Fruit fly (Drosophila melanogaster) whole organism, embryonic: ENCODE measurements around the gene CG7742.
A peak's percentile ranks its signal among the peaks of the same experiment; 100 is the strongest.

ENCODE experiments used
- Atf6 ChIP-seq: fragments of 200-800 bp; sonication (Bioruptor generic); IDR thresholded peaks from 2 replicates; pipeline ENCODE4 v1.3.6; 2022; ENCODE audit warnings: missing biosample characterization, missing genetic modification characterization
- BEAF-32 ChIP-seq: fragments of 200-800 bp; sonication (Bioruptor generic); optimal IDR thresholded peaks from 3 replicates; lab custom pipeline; 2017; ENCODE audit warnings: missing biosample characterization, missing genetic modification characterization, mild to moderate bottlenecking, moderate library complexity, missing genetic modification reagents
- BtbVII ChIP-seq: fragments of 200-800 bp; sonication (Bioruptor generic); optimal IDR thresholded peaks from 3 replicates; lab custom pipeline; 2017; ENCODE audit warnings: missing biosample characterization, mild to moderate bottlenecking, missing genetic modification characterization
- CG10147 ChIP-seq: fragments of 200-800 bp; sonication (Bioruptor generic); optimal IDR thresholded peaks from 2 replicates; lab custom pipeline; 2019; ENCODE audit warnings: missing biosample characterization, mild to moderate bottlenecking, missing genetic modification characterization, moderate library complexity
- CG10321 ChIP-seq: fragments of 200-800 bp; sonication (Bioruptor generic); IDR thresholded peaks from 2 replicates; pipeline ENCODE4 v1.3.6; 2022; ENCODE audit warnings: missing biosample characterization, missing genetic modification characterization
- CG10366 ChIP-seq: fragments of 200-800 bp; sonication (Bioruptor generic); IDR thresholded peaks from 2 replicates; pipeline ENCODE4 v1.3.6; 2022; ENCODE audit warnings: missing biosample characterization, missing genetic modification characterization
- CG10979 ChIP-seq: fragments of 200-800 bp; sonication (Bioruptor generic); optimal IDR thresholded peaks from 2 replicates; lab custom pipeline; 2018; ENCODE audit warnings: missing biosample characterization, mild to moderate bottlenecking, missing genetic modification characterization, moderate library complexity
- CG11093 ChIP-seq: fragments of 200-800 bp; sonication (Bioruptor generic); IDR thresholded peaks from 3 replicates; pipeline ENCODE4 v1.3.6; 2022; ENCODE audit warnings: missing biosample characterization, missing genetic modification characterization
- CG12155 ChIP-seq: fragments of 200-800 bp; sonication (Bioruptor generic); optimal IDR thresholded peaks from 3 replicates; lab custom pipeline; 2016; ENCODE audit warnings: missing biosample characterization, missing genetic modification characterization
- CG12219 ChIP-seq: fragments of 200-800 bp; sonication (Bioruptor generic); optimal IDR thresholded peaks from 3 replicates; lab custom pipeline; 2018; ENCODE audit warnings: missing biosample characterization, mild to moderate bottlenecking, missing genetic modification characterization
- CG12236 ChIP-seq: fragments of 200-800 bp; sonication (Bioruptor generic); optimal IDR thresholded peaks from 2 replicates; lab custom pipeline; 2016; ENCODE audit warnings: missing biosample characterization, missing genetic modification characterization
- CG1529 ChIP-seq: fragments of 200-800 bp; sonication (Bioruptor generic); optimal IDR thresholded peaks from 3 replicates; lab custom pipeline; 2018; ENCODE audit warnings: missing biosample characterization, missing genetic modification characterization
- CG17612 ChIP-seq: fragments of 200-800 bp; sonication (Bioruptor generic); IDR thresholded peaks from 2 replicates; pipeline ENCODE4 v1.3.6; 2022; ENCODE audit warnings: missing biosample characterization, missing genetic modification characterization
- CG2120 ChIP-seq: fragments of 200-800 bp; sonication (Bioruptor generic); optimal IDR thresholded peaks from 3 replicates; lab custom pipeline; 2016; ENCODE audit warnings: missing biosample characterization, missing genetic modification characterization
- CG2889 ChIP-seq: fragments of 200-800 bp; sonication (Bioruptor generic); IDR thresholded peaks from 3 replicates; pipeline ENCODE4 v1.3.6; 2022; ENCODE audit warnings: missing biosample characterization, missing genetic modification characterization
- CG30431 ChIP-seq: fragments of 200-800 bp; sonication (Bioruptor generic); optimal IDR thresholded peaks from 2 replicates; lab custom pipeline; 2017; ENCODE audit warnings: missing biosample characterization, missing genetic modification characterization
- CG34376 ChIP-seq: fragments of 200-800 bp; sonication (Bioruptor generic); optimal IDR thresholded peaks from 2 replicates; lab custom pipeline; 2018; ENCODE audit warnings: missing biosample characterization, mild to moderate bottlenecking, missing genetic modification characterization
- CG4707 ChIP-seq: fragments of 200-800 bp; sonication (Bioruptor generic); optimal IDR thresholded peaks from 2 replicates; lab custom pipeline; 2018; ENCODE audit warnings: missing biosample characterization, mild to moderate bottlenecking, missing genetic modification characterization, moderate library complexity
- CG7963 ChIP-seq: fragments of 200-800 bp; sonication (Bioruptor generic); IDR thresholded peaks from 3 replicates; pipeline ENCODE4 v1.3.6; 2022; ENCODE audit warnings: missing biosample characterization, missing genetic modification characterization; ENCODE audit not compliant: partially characterized antibody
- CG8765 ChIP-seq: fragments of 200-800 bp; sonication (Bioruptor generic); IDR thresholded peaks from 2 replicates; pipeline ENCODE4 v1.3.6; 2022; ENCODE audit warnings: missing biosample characterization, missing genetic modification characterization
- CkIIα-i1 ChIP-seq: fragments of 200-800 bp; sonication (Bioruptor generic); IDR thresholded peaks from 2 replicates; pipeline ENCODE4 v1.3.6; 2022; ENCODE audit warnings: missing biosample characterization, missing genetic modification characterization
- Deaf1 ChIP-seq: fragments of 200-800 bp; optimal IDR thresholded peaks from 3 replicates; lab custom pipeline; 2019; ENCODE audit warnings: missing biosample characterization, mild to moderate bottlenecking, missing genetic modification characterization, moderate library complexity
- Dip3 ChIP-seq: fragments of 200-800 bp; sonication (Bioruptor generic); optimal IDR thresholded peaks from 3 replicates; lab custom pipeline; 2016; ENCODE audit warnings: missing biosample characterization, missing genetic modification characterization
- Dp ChIP-seq: fragments of 200-800 bp; sonication (Bioruptor generic); optimal IDR thresholded peaks from 2 replicates; lab custom pipeline; 2018; ENCODE audit warnings: missing biosample characterization, mild to moderate bottlenecking, missing genetic modification characterization, moderate library complexity
- Elba2 ChIP-seq: fragments of 200-800 bp; sonication (Bioruptor generic); optimal IDR thresholded peaks from 3 replicates; lab custom pipeline; 2016; ENCODE audit warnings: missing biosample characterization, missing genetic modification characterization
- Ets97D ChIP-seq: fragments of 200-800 bp; sonication (Bioruptor generic); optimal IDR thresholded peaks from 3 replicates; lab custom pipeline; 2016; ENCODE audit warnings: missing biosample characterization, missing genetic modification characterization
- Hey ChIP-seq: fragments of 200-800 bp; sonication (Bioruptor generic); optimal IDR thresholded peaks from 3 replicates; lab custom pipeline; 2018; ENCODE audit warnings: missing biosample characterization, mild to moderate bottlenecking, missing genetic modification characterization
- Hmx ChIP-seq: fragments of 200-800 bp; sonication (Bioruptor generic); optimal IDR thresholded peaks from 2 replicates; lab custom pipeline; 2016; ENCODE audit warnings: missing biosample characterization, missing genetic modification characterization
- Side ChIP-seq: fragments of 200-800 bp; sonication (Bioruptor generic); optimal IDR thresholded peaks from 2 replicates; lab custom pipeline; 2016; ENCODE audit warnings: missing biosample characterization, missing genetic modification characterization
- Trl ChIP-seq, 3 experiments: fragments of >200 bp in 2 of 3; fragments of 200-800 bp in 1 of 3; sonication (Bioruptor generic) in 1 of 3; optimal IDR thresholded peaks; 2 replicates in 1 of 3; 3 replicates in 2 of 3; lab custom pipeline; 2016 to 2017; ENCODE audit warnings: missing biosample characterization in 1 of 3, missing genetic modification characterization in 1 of 3
- ap ChIP-seq: fragments of 200-800 bp; sonication (Bioruptor generic); IDR thresholded peaks from 2 replicates; pipeline ENCODE4 v1.3.6; 2022; ENCODE audit warnings: missing biosample characterization, missing genetic modification characterization
- cato ChIP-seq: fragments of 200-800 bp; sonication (Bioruptor generic); optimal IDR thresholded peaks from 2 replicates; lab custom pipeline; 2016; ENCODE audit warnings: missing biosample characterization, missing genetic modification characterization, borderline replicate concordance
- croc ChIP-seq: fragments of 200-800 bp; sonication (Bioruptor generic); conservative IDR thresholded peaks from 3 replicates; pipeline ENCODE4 v1.3.6; 2022; ENCODE audit warnings: missing biosample characterization, missing genetic modification characterization
- da ChIP-seq: fragments of 200-800 bp; sonication (Bioruptor generic); optimal IDR thresholded peaks from 2 replicates; lab custom pipeline; 2016; ENCODE audit warnings: missing biosample characterization, missing genetic modification characterization
- dimm ChIP-seq: fragments of 200-800 bp; sonication (Bioruptor generic); IDR thresholded peaks from 2 replicates; pipeline ENCODE4 v1.3.6; 2022; ENCODE audit warnings: missing biosample characterization, missing genetic modification characterization
- dm ChIP-seq: fragments of 200-800 bp; sonication (Bioruptor generic); optimal IDR thresholded peaks from 3 replicates; lab custom pipeline; 2016; ENCODE audit warnings: missing biosample characterization, missing genetic modification characterization
- fru ChIP-seq: fragments of >200 bp; optimal IDR thresholded peaks from 2 replicates; lab custom pipeline; 2017
- gcm ChIP-seq: fragments of 200-800 bp; sonication (Bioruptor generic); optimal IDR thresholded peaks from 2 replicates; lab custom pipeline; 2019; ENCODE audit warnings: missing biosample characterization, mild to moderate bottlenecking, missing genetic modification characterization, moderate library complexity
- h ChIP-seq: fragments of >200 bp; optimal IDR thresholded peaks from 2 replicates; lab custom pipeline; 2017
- hb ChIP-seq: fragments of 200-800 bp; sonication (Bioruptor generic); IDR thresholded peaks from 3 replicates; pipeline ENCODE4 v1.3.6; 2022; ENCODE audit warnings: missing biosample characterization, missing genetic modification characterization; ENCODE audit not compliant: partially characterized antibody
- hbn ChIP-seq: fragments of 200-800 bp; sonication (Bioruptor generic); IDR thresholded peaks from 2 replicates; pipeline ENCODE4 v1.3.6; 2022; ENCODE audit warnings: missing biosample characterization, missing genetic modification characterization; ENCODE audit not compliant: partially characterized antibody
- her ChIP-seq: fragments of 200-800 bp; sonication (Bioruptor generic); optimal IDR thresholded peaks from 2 replicates; lab custom pipeline; 2016; ENCODE audit warnings: missing biosample characterization, missing genetic modification characterization
- insv ChIP-seq, 2 experiments: fragments of 200-800 bp; sonication (Bioruptor generic); optimal IDR thresholded peaks; 3 replicates each; lab custom pipeline; 2016 to 2018; ENCODE audit warnings: missing biosample characterization in 2 of 2, missing genetic modification characterization in 2 of 2
- kni ChIP-seq: fragments of 200-800 bp; sonication (Bioruptor generic); optimal IDR thresholded peaks from 3 replicates; lab custom pipeline; 2017; ENCODE audit warnings: mild to moderate bottlenecking, missing biosample characterization, missing genetic modification reagents, missing genetic modification characterization
- mam ChIP-seq: fragments of 200-800 bp; sonication (Bioruptor generic); optimal IDR thresholded peaks from 3 replicates; lab custom pipeline; 2016; ENCODE audit warnings: missing biosample characterization, missing genetic modification characterization
- ranshi ChIP-seq: fragments of 200-800 bp; sonication (Bioruptor generic); IDR thresholded peaks from 2 replicates; pipeline ENCODE4 v1.3.6; 2022; ENCODE audit warnings: missing biosample characterization, missing genetic modification characterization
- sens-2 ChIP-seq: fragments of 200-800 bp; sonication (Bioruptor generic); IDR thresholded peaks from 2 replicates; pipeline ENCODE4 v1.3.6; 2022; ENCODE audit warnings: missing biosample characterization, missing genetic modification characterization
- slou ChIP-seq: fragments of 200-800 bp; sonication (Bioruptor generic); optimal IDR thresholded peaks from 3 replicates; lab custom pipeline; 2016; ENCODE audit warnings: missing biosample characterization, missing genetic modification characterization
- sob ChIP-seq: fragments of 200-800 bp; sonication (Bioruptor generic); IDR thresholded peaks from 2 replicates; pipeline ENCODE4 v1.3.6; 2022; ENCODE audit warnings: missing biosample characterization, missing genetic modification characterization
- tap ChIP-seq: fragments of 200-800 bp; optimal IDR thresholded peaks from 3 replicates; lab custom pipeline; 2019; ENCODE audit warnings: missing biosample characterization, mild to moderate bottlenecking, missing genetic modification characterization, moderate library complexity
- vfl ChIP-seq: fragments of 200-800 bp; sonication (Bioruptor generic); optimal IDR thresholded peaks from 2 replicates; lab custom pipeline; 2016; ENCODE audit warnings: missing biosample characterization, missing genetic modification characterization
- wdn ChIP-seq: fragments of 200-800 bp; sonication (Bioruptor generic); IDR thresholded peaks from 2 replicates; pipeline ENCODE4 v1.3.6; 2022; ENCODE audit warnings: missing biosample characterization, missing genetic modification characterization

The CG7742 gene

DNA sequence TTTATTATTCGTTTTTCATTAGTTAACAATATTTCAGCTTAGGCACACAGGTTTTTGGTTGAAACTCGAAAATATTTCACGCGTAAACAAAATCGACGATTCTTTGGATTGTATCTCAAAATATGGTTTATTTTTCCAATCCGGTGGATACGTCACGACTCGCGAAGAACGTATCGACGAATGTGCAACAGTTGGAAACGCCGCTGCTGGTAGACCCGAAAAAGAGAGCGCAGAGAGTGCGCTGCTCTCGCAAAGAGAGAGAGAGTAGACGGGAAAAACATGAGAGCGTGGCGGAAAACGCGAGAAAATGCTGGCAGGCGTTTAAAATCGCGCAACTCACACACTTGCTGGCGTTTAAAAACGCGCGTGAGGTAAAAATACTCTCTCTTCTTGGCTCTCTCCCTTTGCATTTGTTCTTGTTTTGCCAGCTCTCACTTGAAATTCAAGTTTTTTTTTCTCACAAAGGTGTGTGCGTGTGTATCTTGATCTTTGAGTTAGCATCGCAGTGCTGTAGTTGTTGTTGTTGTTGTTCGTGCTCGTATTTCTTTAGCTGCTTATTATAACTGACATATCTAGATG, 22.4 kb upstream of the CG7742 start (continued):
- no peak for TF ChIP-seq CG10979
- no peak for TF ChIP-seq CG10321
- TF ChIP-seq vfl (GFP tag; lab: Kevin White, UChicago) = peak; percentile 13
- peak; percentile 10 for TF ChIP-seq CG34376 (GFP tag; lab: Kevin White, UChicago)
- TF ChIP-seq Dp (GFP tag; lab: Kevin White, UChicago) = no peak
- 0 out of 2 replicates have a peak, but pooled peaks have one; percentile 24 for TF ChIP-seq Atf6 (GFP tag; lab: Robert Waterston, UW)
- TF ChIP-seq sens-2 = no peak
- no peak for TF ChIP-seq hb (GFP tag; lab: Robert Waterston, UW)
- peak; percentile 78 for TF ChIP-seq hbn (GFP tag; lab: Robert Waterston, UW)
- no peak for TF ChIP-seq CG10147 (GFP tag; lab: Kevin White, UChicago)
- no peak for TF ChIP-seq CG7963 (GFP tag; lab: Robert Waterston, UW)
- TF ChIP-seq CG11093 = no peak
- no peak for TF ChIP-seq Ets97D (GFP tag; lab: Kevin White, UChicago)
- TF ChIP-seq dimm = no peak
- peak; percentile 32; the same call in 1 of the 2 replicates for TF ChIP-seq sob (GFP tag; lab: Robert Waterston, UW)
- no peak for TF ChIP-seq Hmx (GFP tag; lab: Kevin White, UChicago)
- TF ChIP-seq Deaf1 (tag; lab: Kevin White, UChicago) = peak; percentile 33
- peak; percentile 25 for TF ChIP-seq CG4707 (GFP tag; lab: Kevin White, UChicago)
- TF ChIP-seq ranshi = no peak; the same call in 1 of the 2 replicates
- no peak for TF ChIP-seq CG1529
- TF ChIP-seq gcm (GFP tag; lab: Kevin White, UChicago) = peak; percentile 74
- TF ChIP-seq Elba2 (GFP tag; lab: Kevin White, UChicago) = no peak
- TF ChIP-seq Trl (optimal IDR thresholded peaks at IDR 0.05; lab: Kevin White, UChicago) = peak; percentile 99 to 100
- peak; percentile 60 for TF ChIP-seq Trl (GFP tag; optimal IDR thresholded peaks at IDR 0.05; lab: Kevin White, UChicago)
- no peak for TF ChIP-seq CG2889
- no peak for TF ChIP-seq CG17612 (GFP tag; lab: Robert Waterston, UW)
- TF ChIP-seq her (GFP tag; lab: Kevin White, UChicago) = no peak
- TF ChIP-seq h (lab: Kevin White, UChicago) = no peak
- TF ChIP-seq CG10366 (GFP tag; lab: Robert Waterston, UW) = no peak
- TF ChIP-seq Hey (tag; lab: Kevin White, UChicago) = no peak
- TF ChIP-seq fru (lab: Kevin White, UChicago) = no peak
- TF ChIP-seq tap = peak; percentile 9
- TF ChIP-seq BEAF-32 = no peak
- TF ChIP-seq wdn (GFP tag; lab: Robert Waterston, UW) = no peak
- TF ChIP-seq ap (GFP tag; lab: Robert Waterston, UW) = no peak
- TF ChIP-seq CG12155 = no peak
- TF ChIP-seq CG30431 = no peak
- no peak for TF ChIP-seq Dip3 (GFP tag; lab: Kevin White, UChicago)
- TF ChIP-seq CkIIα-i1 (GFP tag; lab: Robert Waterston, UW) = no peak
- TF ChIP-seq Side (GFP tag; lab: Kevin White, UChicago) = no peak
- TF ChIP-seq CG12236 = no peak
- TF ChIP-seq CG2120 (GFP tag; lab: Kevin White, UChicago) = no peak
- no peak for TF ChIP-seq CG8765
- peak; percentile 88 for TF ChIP-seq kni (GFP tag; lab: Kevin White, UChicago)
- TF ChIP-seq mam (GFP tag; lab: Kevin White, UChicago) = no peak
- no peak for TF ChIP-seq dm (GFP tag; lab: Kevin White, UChicago)
- peak; percentile 39 for TF ChIP-seq CG12219
- no peak for TF ChIP-seq croc (GFP tag; lab: Robert Waterston, UW)
- no peak for TF ChIP-seq slou (GFP tag; lab: Kevin White, UChicago)
- TF ChIP-seq cato (GFP tag; lab: Kevin White, UChicago) = no peak
- peak; percentile 32 for TF ChIP-seq BtbVII (GFP tag; lab: Kevin White, UChicago)
- TF ChIP-seq da (GFP tag; lab: Kevin White, UChicago) = no peak
- TF ChIP-seq insv (GFP tag; optimal IDR thresholded peaks at IDR 0.05; lab: Kevin White, UChicago) = no peak
